Fruit fly (Drosophila melanogaster): ENCODE data around the gene CG6785.
"Not testable (repeated sequence)": the region's sequence is repeated elsewhere in the genome, so short reads cannot be mapped to it uniquely, and the experiment has no call there.

The CG6785 gene

DNA sequence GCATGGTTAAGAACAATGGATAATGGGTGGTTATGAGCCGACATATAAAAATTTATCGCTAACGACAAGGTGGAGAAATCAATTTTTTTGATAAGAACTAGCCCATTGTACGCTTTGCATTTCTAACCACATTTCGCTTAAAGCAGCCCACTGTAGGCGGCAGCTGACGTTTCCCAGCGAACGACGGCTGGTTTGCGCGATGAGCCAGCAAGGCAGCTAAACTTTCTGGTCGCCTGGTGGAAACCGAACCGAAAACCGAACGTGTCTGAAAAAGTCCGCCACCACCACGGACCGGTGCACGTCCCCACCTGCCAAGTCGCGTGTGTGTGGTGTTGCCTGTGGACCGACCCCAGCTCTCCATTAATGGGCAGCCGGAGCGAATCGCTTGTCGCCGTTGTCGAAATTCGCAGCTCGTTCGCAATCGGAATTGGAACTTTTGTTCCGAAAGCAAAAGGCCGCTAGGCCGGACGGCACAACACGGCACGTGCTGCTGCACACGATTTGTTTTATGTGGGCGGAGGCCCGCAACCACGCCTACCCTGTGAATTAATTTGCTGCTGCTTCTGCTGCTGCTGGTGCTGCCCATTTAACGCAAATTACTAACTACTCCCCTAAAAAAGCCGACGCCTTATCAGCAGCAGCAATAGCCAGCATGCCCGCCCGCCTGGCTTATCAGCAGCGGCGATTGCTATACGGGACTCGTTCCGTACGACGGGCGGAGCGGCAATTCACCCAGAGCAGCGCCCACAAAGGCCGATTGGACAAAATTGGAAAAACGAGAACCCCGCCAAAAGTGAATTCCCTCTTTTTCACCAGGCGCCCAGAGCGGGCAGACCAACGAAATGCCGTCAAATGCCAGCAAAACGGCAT is 41.8 kb downstream of the CG6785 start (continued):
- TF ChIP-seq topi (GFP tag; optimal IDR thresholded peaks at IDR 0.05) (peak; percentile 7), CG11294 (GFP tag; IDR thresholded peaks at IDR 0.05) (no peak), Met (GFP tag; optimal IDR thresholded peaks at IDR 0.05) (peak; percentile 27), CG7368 (GFP tag; optimal IDR thresholded peaks at IDR 0.05) (peak; percentile 30), esn (GFP tag; optimal IDR thresholded peaks at IDR 0.05) (peak; percentile 48), net (GFP tag; optimal IDR thresholded peaks at IDR 0.05) (peak; percentile 68), Hr4 (GFP tag; optimal IDR thresholded peaks at IDR 0.05) (peak; percentile 61), dac (GFP tag; optimal IDR thresholded peaks at IDR 0.05) (no peak), CG6276 (GFP tag; optimal IDR thresholded peaks at IDR 0.05) (peak; percentile 19), Ets21C (GFP tag; optimal IDR thresholded peaks at IDR 0.05) (no peak)

DNA sequence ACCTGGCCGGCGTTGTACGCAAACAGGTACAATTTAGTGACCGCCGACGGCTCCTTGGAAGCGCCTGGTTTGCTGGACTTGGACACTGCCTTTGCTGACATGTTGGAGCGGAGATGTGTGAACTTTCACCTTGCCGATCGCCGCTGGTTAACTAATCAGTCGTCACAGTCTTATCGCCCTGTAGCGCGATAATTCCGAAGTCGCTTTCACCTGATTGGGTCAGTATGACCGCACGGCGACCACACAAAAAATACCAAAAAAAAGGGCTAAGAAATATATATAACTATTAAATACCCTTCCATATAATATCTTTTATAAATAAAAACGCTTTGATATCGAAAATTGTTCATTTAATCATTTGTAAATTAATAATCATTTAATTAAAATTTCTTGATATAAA is 42.9 kb downstream of the CG6785 start, which contains the start of gene Hacd1:
Gene Hacd1, minus strand, starts transcription at position 216 of the 400 bp plus-strand sequence.
- TF ChIP-seq Sox15 (GFP tag; optimal IDR thresholded peaks at IDR 0.05) (no peak), svp (GFP tag) (peak; percentile 92), Sox14 (GFP tag; optimal IDR thresholded peaks at IDR 0.05) (no peak)

DNA sequence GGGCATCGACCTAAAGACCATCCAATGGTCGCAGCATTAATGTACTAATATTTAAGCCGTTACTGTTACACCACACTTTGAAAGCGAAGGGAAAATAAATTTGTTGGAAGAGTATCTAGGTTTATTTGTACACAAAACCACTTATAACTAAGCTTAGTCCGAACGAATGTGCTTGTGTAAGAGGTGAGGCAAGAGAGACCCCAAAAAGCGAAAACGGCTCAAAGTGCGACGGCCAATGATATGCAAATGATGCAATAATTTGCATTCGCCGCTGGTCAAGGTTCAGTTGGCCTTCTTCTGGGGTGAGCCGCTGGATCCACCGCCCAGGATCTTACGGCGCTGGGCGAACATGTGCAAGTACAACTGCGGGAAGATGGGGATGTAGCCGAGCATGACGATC is 43.9 kb downstream of the CG6785 start:
- TF ChIP-seq svp (GFP tag): peak; percentile 55
- no peak for TF ChIP-seq fkh (GFP tag; optimal IDR thresholded peaks at IDR 0.05)
- no peak for TF ChIP-seq CG11294 (GFP tag; IDR thresholded peaks at IDR 0.05)
- no peak for TF ChIP-seq CG16779 (tag; optimal IDR thresholded peaks at IDR 0.05)

DNA sequence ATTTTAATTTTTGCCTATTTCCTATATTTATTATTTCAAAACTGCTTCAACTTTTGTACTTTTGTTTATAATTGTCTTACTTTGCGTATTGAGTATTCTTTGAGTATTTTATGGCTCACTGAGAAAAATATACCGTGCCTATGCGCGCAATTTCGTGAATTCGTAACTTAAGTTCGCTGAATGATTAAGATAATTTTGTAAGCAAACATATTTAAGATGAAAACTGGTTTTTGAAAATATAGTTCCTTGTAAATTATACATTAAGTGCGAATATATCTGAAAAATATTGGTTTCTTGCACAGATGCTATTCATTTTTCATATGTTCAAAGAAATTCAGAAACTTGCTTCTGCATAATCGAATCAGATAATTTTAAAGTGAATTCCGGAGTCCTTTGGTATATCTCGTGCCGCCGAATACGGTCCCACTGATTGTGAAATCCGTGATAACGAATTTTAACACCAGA is 45.7 kb downstream of the CG6785 start, which contains the start of the genes CG18787 and Nfs1:
Gene CG18787, minus strand, starts transcription at position 101 of the 465 bp plus-strand sequence.
Gene Nfs1, plus strand, starts transcription at position 415 of the 465 bp plus-strand sequence.
- TF ChIP-seq salr, CG11902, CG34406 (GFP tag; optimal IDR thresholded peaks at IDR 0.05): not testable (repeated sequence)

DNA sequence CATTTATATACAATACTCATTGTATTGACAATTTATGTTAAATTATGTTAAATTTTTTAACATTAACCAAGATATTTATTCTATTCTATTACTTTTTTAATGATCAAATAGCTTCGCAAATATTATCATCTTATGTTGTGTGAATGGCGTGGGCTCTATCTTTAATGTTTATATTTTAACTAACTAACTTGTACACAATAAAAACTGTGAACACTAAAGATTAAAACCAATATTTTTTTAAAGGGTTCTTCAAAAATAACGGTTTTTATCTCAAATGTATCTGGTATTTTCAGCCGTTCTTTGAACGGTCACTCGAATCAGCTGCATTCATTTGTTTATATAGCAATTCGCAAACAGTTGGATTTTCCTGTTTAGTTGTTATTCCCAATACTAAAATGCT is 48.5 kb downstream of the CG6785 start, which contains the start of gene Ada1-1:
Gene Ada1-1, plus strand, starts transcription at position 301 of the 400 bp plus-strand sequence.
- TF ChIP-seq Sox102F (GFP tag; optimal IDR thresholded peaks at IDR 0.05); CG4318 (GFP tag; optimal IDR thresholded peaks at IDR 0.05); CG3032 (tag; optimal IDR thresholded peaks at IDR 0.05): not testable (repeated sequence)

DNA sequence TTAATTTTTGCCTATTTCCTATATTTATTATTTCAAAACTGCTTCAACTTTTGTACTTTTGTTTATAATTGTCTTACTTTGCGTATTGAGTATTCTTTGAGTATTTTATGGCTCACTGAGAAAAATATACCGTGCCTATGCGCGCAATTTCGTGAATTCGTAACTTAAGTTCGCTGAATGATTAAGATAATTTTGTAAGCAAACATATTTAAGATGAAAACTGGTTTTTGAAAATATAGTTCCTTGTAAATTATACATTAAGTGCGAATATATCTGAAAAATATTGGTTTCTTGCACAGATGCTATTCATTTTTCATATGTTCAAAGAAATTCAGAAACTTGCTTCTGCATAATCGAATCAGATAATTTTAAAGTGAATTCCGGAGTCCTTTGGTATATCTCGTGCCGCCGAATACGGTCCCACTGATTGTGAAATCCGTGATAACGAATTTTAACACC is 49.6 kb downstream of the CG6785 start, which contains the start of the genes CG18789 and Qtzl:
Gene CG18789, minus strand, starts transcription at position 101 of the 459 bp plus-strand sequence.
Gene Qtzl, plus strand, starts transcription at position 409 of the 459 bp plus-strand sequence.
- not testable (repeated sequence) for TF ChIP-seq fd85E, ss, CG10669 (GFP tag; optimal IDR thresholded peaks at IDR 0.05)

DNA sequence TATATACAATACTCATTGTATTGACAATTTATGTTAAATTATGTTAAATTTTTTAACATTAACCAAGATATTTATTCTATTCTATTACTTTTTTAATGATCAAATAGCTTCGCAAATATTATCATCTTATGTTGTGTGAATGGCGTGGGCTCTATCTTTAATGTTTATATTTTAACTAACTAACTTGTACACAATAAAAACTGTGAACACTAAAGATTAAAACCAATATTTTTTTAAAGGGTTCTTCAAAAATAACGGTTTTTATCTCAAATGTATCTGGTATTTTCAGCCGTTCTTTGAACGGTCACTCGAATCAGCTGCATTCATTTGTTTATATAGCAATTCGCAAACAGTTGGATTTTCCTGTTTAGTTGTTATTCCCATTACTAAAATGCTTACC is 52.4 kb downstream of the CG6785 start, which contains the start of gene Ada1-2:
Gene Ada1-2, plus strand, starts transcription at position 301 of the 400 bp plus-strand sequence.
- not testable (repeated sequence) for TF ChIP-seq achi (GFP tag; optimal IDR thresholded peaks at IDR 0.05); CG9139 (GFP tag; optimal IDR thresholded peaks at IDR 0.05); Eip78C (GFP tag)

Data from whole organism, prepupa.